Worm (Caenorhabditis elegans) whole organism, young adult: Measurements from ENCODE around the gene T09F5.1.

Experiments used
- B0019.2 ChIP-seq: fragments of 200-800 bp; sonication (Bioruptor generic); conservative IDR thresholded peaks from 2 replicates; pipeline ENCODE4 v1.3.6; 2022; ENCODE audit warnings: missing genetic modification reagents, missing genetic modification characterization, missing compliant biosample characterization
- B0261.1 ChIP-seq: sonication (generic microtip); optimal IDR thresholded peaks from 2 replicates; lab custom pipeline; 2016; ENCODE audit warnings: mild to moderate bottlenecking, missing genetic modification characterization, moderate library complexity, missing compliant biosample characterization
- B0336.3 ChIP-seq: fragments of 200-800 bp; sonication (Bioruptor generic); IDR thresholded peaks from 2 replicates; pipeline ENCODE4 v1.3.6; 2022; ENCODE audit warnings: missing genetic modification characterization, missing compliant biosample characterization
- C06A6.2 ChIP-seq: fragments of 200-800 bp; sonication (Bioruptor generic); conservative IDR thresholded peaks from 2 replicates; pipeline ENCODE4 v1.3.6; 2022; ENCODE audit warnings: missing genetic modification characterization, missing compliant biosample characterization
- C17E4.6 ChIP-seq: fragments of 200-800 bp; sonication (Bioruptor generic); IDR thresholded peaks from 2 replicates; pipeline ENCODE4 v1.3.6; 2022; ENCODE audit warnings: missing genetic modification reagents, missing genetic modification characterization, missing compliant biosample characterization
- F22D6.2 ChIP-seq: sonication (generic microtip); optimal IDR thresholded peaks from 2 replicates; lab custom pipeline; 2016; ENCODE audit warnings: mild to moderate bottlenecking, missing genetic modification characterization, missing compliant biosample characterization
- F23B12.7 ChIP-seq: sonication (generic microtip); optimal IDR thresholded peaks from 2 replicates; lab custom pipeline; 2017; ENCODE audit warnings: missing genetic modification characterization, mild to moderate bottlenecking, missing compliant biosample characterization, antibody characterized with exemption, moderate library complexity; ENCODE audit not compliant: insufficient read depth
- F33H1.4 ChIP-seq: fragments of 200-800 bp; sonication (Bioruptor generic); IDR thresholded peaks from 2 replicates; pipeline ENCODE4 v1.3.6; 2022; ENCODE audit warnings: missing genetic modification reagents, missing genetic modification characterization, missing compliant biosample characterization
- F52B5.7 ChIP-seq: sonication (generic microtip); optimal IDR thresholded peaks from 2 replicates; lab custom pipeline; 2016; ENCODE audit warnings: mild to moderate bottlenecking, missing genetic modification characterization, missing compliant biosample characterization
- F57A8.1 ChIP-seq: fragments of 200-800 bp; sonication (Bioruptor generic); optimal IDR thresholded peaks from 2 replicates; lab custom pipeline; 2018; ENCODE audit warnings: mild to moderate bottlenecking, missing genetic modification characterization, moderate library complexity, missing compliant biosample characterization
- F57C9.4 ChIP-seq: sonication (generic microtip); optimal IDR thresholded peaks from 2 replicates; lab custom pipeline; 2017; ENCODE audit warnings: mild to moderate bottlenecking, missing genetic modification characterization, missing compliant biosample characterization
- K12H6.12 ChIP-seq: fragments of 200-800 bp; sonication (Bioruptor generic); optimal IDR thresholded peaks from 2 replicates; lab custom pipeline; 2018; ENCODE audit warnings: mild to moderate bottlenecking, missing genetic modification characterization, missing compliant biosample characterization
- Y53G8AR.9 ChIP-seq: fragments of 200-800 bp; sonication (Bioruptor generic); conservative IDR thresholded peaks from 2 replicates; pipeline ENCODE4 v1.3.6; 2022; ENCODE audit warnings: missing genetic modification reagents, missing genetic modification characterization, missing compliant biosample characterization
- Y56A3A.18 ChIP-seq: fragments of 200-800 bp; sonication (Bioruptor generic); IDR thresholded peaks from 2 replicates; pipeline ENCODE4 v1.3.6; 2022; ENCODE audit warnings: missing genetic modification reagents, missing genetic modification characterization, missing compliant biosample characterization
- ZK185.1 ChIP-seq: sonication (generic microtip); optimal IDR thresholded peaks from 2 replicates; lab custom pipeline; 2016; ENCODE audit warnings: mild to moderate bottlenecking, missing genetic modification characterization, missing compliant biosample characterization; ENCODE audit not compliant: poor library complexity, severe bottlenecking
- akir-1 ChIP-seq: fragments of 200-800 bp; sonication (Bioruptor generic); optimal IDR thresholded peaks from 2 replicates; lab custom pipeline; 2018; ENCODE audit warnings: mild to moderate bottlenecking, missing genetic modification characterization, moderate library complexity, missing compliant biosample characterization
- attf-6 ChIP-seq: fragments of 200-800 bp; sonication (Bioruptor generic); IDR thresholded peaks from 2 replicates; pipeline ENCODE4 v1.3.6; 2022; ENCODE audit warnings: missing genetic modification reagents, missing genetic modification characterization, missing compliant biosample characterization
- bed-2 ChIP-seq: fragments of 200-800 bp; sonication (Bioruptor generic); IDR thresholded peaks from 2 replicates; pipeline ENCODE4 v1.3.6; 2022; ENCODE audit warnings: missing genetic modification reagents, missing genetic modification characterization, missing compliant biosample characterization
- ceh-58 ChIP-seq: fragments of 200-800 bp; sonication (Bioruptor generic); IDR thresholded peaks from 2 replicates; pipeline ENCODE4 v1.3.6; 2022; ENCODE audit warnings: missing genetic modification characterization, missing compliant biosample characterization
- ceh-79 ChIP-seq: sonication (generic microtip); optimal IDR thresholded peaks from 2 replicates; lab custom pipeline; 2017; ENCODE audit warnings: mild to moderate bottlenecking, missing genetic modification characterization, missing compliant biosample characterization
- chd-7 ChIP-seq: sonication (generic microtip); optimal IDR thresholded peaks from 2 replicates; lab custom pipeline; 2016; ENCODE audit warnings: mild to moderate bottlenecking, missing genetic modification characterization, moderate library complexity, missing compliant biosample characterization
- dpl-1 ChIP-seq: fragments of 150-350 bp; optimal IDR thresholded peaks from 2 replicates; lab custom pipeline; 2014; ENCODE audit warnings: missing biosample characterization, missing genetic modification reagents, missing genetic modification characterization
- efl-1 ChIP-seq: fragments of 150-350 bp; optimal IDR thresholded peaks from 2 replicates; lab custom pipeline; 2014; ENCODE audit warnings: missing biosample characterization, missing genetic modification reagents, missing genetic modification characterization
- egl-18 ChIP-seq: fragments of 200-800 bp; sonication (Bioruptor generic); IDR thresholded peaks from 2 replicates; pipeline ENCODE4 v1.3.6; 2022; ENCODE audit warnings: missing genetic modification reagents, missing genetic modification characterization, missing compliant biosample characterization
- gei-17 ChIP-seq: fragments of 200-800 bp; sonication (Bioruptor generic); optimal IDR thresholded peaks from 2 replicates; lab custom pipeline; 2018; ENCODE audit warnings: mild to moderate bottlenecking, missing genetic modification characterization, missing compliant biosample characterization
- him-1 ChIP-seq: sonication (generic microtip); optimal IDR thresholded peaks from 2 replicates; lab custom pipeline; 2016; ENCODE audit warnings: missing genotype, missing genetic modification reagents, missing genetic modification characterization, missing compliant biosample characterization
- hlh-12 ChIP-seq: sonication (generic microtip); optimal IDR thresholded peaks from 2 replicates; lab custom pipeline; 2016; ENCODE audit warnings: missing genetic modification characterization, missing compliant biosample characterization
- hmg-1.2 ChIP-seq: fragments of 200-800 bp; sonication (Bioruptor generic); IDR thresholded peaks from 2 replicates; pipeline ENCODE4 v1.3.6; 2022; ENCODE audit warnings: missing genetic modification reagents, missing genetic modification characterization, missing compliant biosample characterization
- lag-1 ChIP-seq: fragments of 200-800 bp; sonication (Bioruptor generic); IDR thresholded peaks from 2 replicates; pipeline ENCODE4 v1.3.6; 2022; ENCODE audit warnings: missing genetic modification reagents, missing genetic modification characterization, missing compliant biosample characterization
- lin-54 ChIP-seq: fragments of 200-800 bp; sonication (Bioruptor generic); optimal IDR thresholded peaks from 2 replicates; lab custom pipeline; 2018; ENCODE audit warnings: mild to moderate bottlenecking, missing genetic modification characterization, missing compliant biosample characterization
- lsy-27 ChIP-seq: sonication (generic microtip); optimal IDR thresholded peaks from 2 replicates; lab custom pipeline; 2017; ENCODE audit warnings: missing genetic modification characterization, mild to moderate bottlenecking, missing compliant biosample characterization, antibody characterized with exemption, missing genotype, borderline replicate concordance; ENCODE audit not compliant: insufficient read depth
- madf-8 ChIP-seq: fragments of 200-800 bp; sonication (Bioruptor generic); conservative IDR thresholded peaks from 2 replicates; pipeline ENCODE4 v1.3.6; 2022; ENCODE audit warnings: missing genetic modification reagents, missing genetic modification characterization, missing compliant biosample characterization
- mxl-1 ChIP-seq: sonication (generic microtip); optimal IDR thresholded peaks from 2 replicates; lab custom pipeline; 2016; ENCODE audit warnings: missing genetic modification characterization, missing compliant biosample characterization
- nhr-120 ChIP-seq: fragments of 200-800 bp; sonication (Bioruptor generic); IDR thresholded peaks from 2 replicates; pipeline ENCODE4 v1.3.6; 2022; ENCODE audit warnings: missing genetic modification characterization, missing compliant biosample characterization
- nhr-179 ChIP-seq: sonication (generic microtip); optimal IDR thresholded peaks from 2 replicates; lab custom pipeline; 2016; ENCODE audit warnings: mild to moderate bottlenecking, missing genetic modification characterization, missing compliant biosample characterization
- nhr-80 ChIP-seq: sonication (generic microtip); optimal IDR thresholded peaks from 2 replicates; lab custom pipeline; 2016; ENCODE audit warnings: missing genetic modification characterization, missing compliant biosample characterization
- nhr-90 ChIP-seq: sonication (generic microtip); optimal IDR thresholded peaks from 2 replicates; lab custom pipeline; 2016; ENCODE audit warnings: missing genotype, mild to moderate bottlenecking, missing genetic modification characterization, missing compliant biosample characterization
- rcor-1 ChIP-seq: fragments of 200-800 bp; sonication (Bioruptor generic); IDR thresholded peaks from 2 replicates; pipeline ENCODE4 v1.3.6; 2022; ENCODE audit warnings: missing genetic modification reagents, missing genetic modification characterization, missing compliant biosample characterization
- rec-8 ChIP-seq, 2 experiments: sonication (generic microtip); optimal IDR thresholded peaks; 2 replicates each; lab custom pipeline; 2016; ENCODE audit warnings: mild to moderate bottlenecking in 2 of 2, missing genetic modification characterization in 2 of 2, missing genetic modification reagents in 2 of 2, missing genotype in 2 of 2, missing biosample characterization in 1 of 2, missing compliant biosample characterization in 1 of 2, moderate library complexity in 1 of 2
- unc-130 ChIP-seq: sonication (generic microtip); optimal IDR thresholded peaks from 2 replicates; lab custom pipeline; 2016; ENCODE audit warnings: missing genetic modification reagents, missing genetic modification characterization, missing compliant biosample characterization
- unc-62 ChIP-seq: fragments of 150-350 bp; optimal IDR thresholded peaks from 2 replicates; lab custom pipeline; 2014; ENCODE audit warnings: missing biosample characterization, missing genetic modification reagents, missing genetic modification characterization
- zfh-2 ChIP-seq: fragments of 200-800 bp; sonication (Bioruptor generic); conservative IDR thresholded peaks from 2 replicates; pipeline ENCODE4 v1.3.6; 2022; ENCODE audit warnings: missing genetic modification reagents, missing genetic modification characterization, missing compliant biosample characterization
- ztf-18 ChIP-seq: sonication (generic microtip); optimal IDR thresholded peaks from 2 replicates; lab custom pipeline; 2016; ENCODE audit warnings: missing genotype, mild to moderate bottlenecking, missing genetic modification characterization, missing compliant biosample characterization
- ztf-22 ChIP-seq: fragments of 200-800 bp; sonication (Bioruptor generic); optimal IDR thresholded peaks from 2 replicates; lab custom pipeline; 2018; ENCODE audit warnings: mild to moderate bottlenecking, missing genetic modification characterization, moderate library complexity, missing compliant biosample characterization
- ztf-28 ChIP-seq: fragments of 200-800 bp; sonication (Bioruptor generic); IDR thresholded peaks from 2 replicates; pipeline ENCODE4 v1.3.6; 2022; ENCODE audit warnings: missing genetic modification reagents, missing genetic modification characterization, missing compliant biosample characterization
- ztf-3 ChIP-seq: fragments of 200-800 bp; sonication (Bioruptor generic); optimal IDR thresholded peaks from 2 replicates; lab custom pipeline; 2018; ENCODE audit warnings: mild to moderate bottlenecking, missing genetic modification characterization, missing compliant biosample characterization

The T09F5.1 gene

DNA sequence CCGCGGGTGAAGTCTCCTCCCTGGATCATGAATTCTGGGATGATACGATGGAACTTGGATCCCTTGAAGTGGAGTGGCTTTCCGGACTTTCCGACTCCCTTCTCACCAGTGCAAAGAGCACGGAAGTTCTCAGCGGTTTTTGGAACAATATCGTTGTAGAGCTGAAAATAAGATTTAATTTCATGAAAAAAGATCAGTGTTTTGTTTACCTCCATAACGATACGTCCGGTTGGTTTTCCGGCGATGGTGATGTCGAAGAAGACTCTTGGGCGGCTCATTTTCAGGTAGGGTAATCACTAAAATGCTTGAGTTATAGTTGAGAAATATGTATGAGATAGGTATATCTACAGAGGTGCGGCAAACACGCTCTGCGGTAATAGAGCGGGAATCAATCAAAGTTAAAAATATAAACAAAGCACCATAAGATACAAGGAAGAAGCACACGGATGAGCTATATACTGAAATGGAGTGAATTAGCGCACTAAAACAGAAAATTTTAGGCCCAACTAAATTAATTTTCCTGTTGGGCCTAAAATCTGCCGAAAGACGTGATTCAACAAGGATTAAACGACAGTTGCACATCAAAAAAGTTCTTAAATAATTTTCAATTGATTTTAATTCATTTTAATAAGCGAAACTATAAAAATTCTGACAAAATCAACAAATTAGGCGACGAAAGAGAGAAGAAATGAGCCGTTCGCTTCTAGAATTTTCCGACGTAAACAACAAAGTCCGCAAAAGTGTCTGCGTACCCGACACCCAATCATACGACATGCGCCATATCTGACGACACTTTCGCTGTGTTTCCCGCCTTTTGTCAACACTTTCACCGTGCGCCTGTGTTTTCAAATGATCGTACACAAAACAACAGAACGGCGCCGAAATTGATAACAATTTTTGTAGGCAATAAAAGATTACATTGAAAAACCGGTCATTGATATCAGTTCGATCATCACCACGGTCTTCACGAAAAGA lies 38.5 kb downstream of the T09F5.1 start, which contains the start of the genes cyn-7 and bath-36 (continued):
- TF ChIP-seq rcor-1 (peak; percentile 58), attf-6 (GFP tag; lab: Robert Waterston, UW) (no peak), ztf-28 (no peak), ceh-79 (no peak), rec-8 (tag; optimal IDR thresholded peaks at IDR 0.05; lab: Kevin White, UChicago) (no peak), akir-1 (GFP tag; lab: Kevin White, UChicago) (no peak), him-1 (tag; lab: Kevin White, UChicago) (no peak), K12H6.12 (tag; lab: Kevin White, UChicago) (peak; percentile 1), F52B5.7 (no peak), egl-18 (GFP tag; lab: Robert Waterston, UW) (no peak), ceh-58 (GFP tag; lab: Robert Waterston, UW) (no peak), F22D6.2 (tag; lab: Kevin White, UChicago) (no peak), ztf-22 (GFP tag; lab: Kevin White, UChicago) (peak; percentile 9), Y53G8AR.9 (GFP tag; lab: Robert Waterston, UW) (0 out of 2 replicates have a peak, but pooled peaks have one; percentile 7), bed-2 (GFP tag; lab: Robert Waterston, UW) (no peak), B0336.3 (GFP tag; lab: Robert Waterston, UW) (peak; percentile 55; the same call in 1 of the 2 replicates), F57A8.1 (GFP tag; lab: Kevin White, UChicago) (no peak), lsy-27 (tag; lab: Kevin White, UChicago) (no peak), unc-130 (GFP tag; lab: Kevin White, UChicago) (no peak), B0261.1 (tag; lab: Kevin White, UChicago) (peak; percentile 7), nhr-90 (tag; lab: Kevin White, UChicago) (no peak), mxl-1 (tag; lab: Kevin White, UChicago) (no peak), F23B12.7 (peak; percentile 67), ztf-3 (no peak), hlh-12 (tag; lab: Kevin White, UChicago) (no peak), gei-17 (GFP tag; lab: Kevin White, UChicago) (peak; percentile 59), nhr-120 (GFP tag; lab: Robert Waterston, UW) (no peak), unc-62 (no peak), zfh-2 (no peak), C06A6.2 (0 out of 2 replicates have a peak, but pooled peaks have one; percentile 31), Y56A3A.18 (GFP tag; lab: Robert Waterston, UW) (no peak), hmg-1.2 (GFP tag; lab: Robert Waterston, UW) (peak; percentile 33), nhr-80 (tag; lab: Kevin White, UChicago) (peak; percentile 80), ZK185.1 (peak; percentile 72), B0019.2 (GFP tag; lab: Robert Waterston, UW) (0 out of 2 replicates have a peak, but pooled peaks have one; percentile 25)

DNA sequence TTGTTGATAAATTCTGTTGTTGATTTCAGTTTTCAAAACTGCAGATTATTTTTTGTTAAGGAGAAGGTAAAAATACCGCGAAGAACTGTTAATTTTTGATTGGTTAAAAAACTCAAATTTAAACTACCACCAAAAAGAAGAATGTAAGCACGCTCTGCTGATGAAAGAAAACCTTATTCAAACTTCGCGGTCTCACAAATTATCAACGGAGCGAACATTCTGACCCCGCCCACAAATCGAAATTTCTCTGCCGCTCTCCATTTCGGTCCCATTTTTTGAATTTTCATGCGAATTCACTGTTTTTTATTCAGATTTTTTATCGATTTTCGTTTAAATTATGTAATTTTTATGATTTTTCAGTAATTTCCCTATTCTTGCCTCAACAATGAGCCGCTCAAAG lies 40.7 kb downstream of the T09F5.1 start, which contains the start of gene cyn-3:
TSS of gene cyn-3 (plus strand) at position 361 of the 400 bp plus-strand sequence.
- TF ChIP-seq C17E4.6: no peak
- peak; percentile 47 for TF ChIP-seq F33H1.4 (GFP tag; lab: Robert Waterston, UW)
- peak; percentile 90 for TF ChIP-seq efl-1 (GFP tag; lab: Kevin White, UChicago)
- peak; percentile 89 for TF ChIP-seq dpl-1 (GFP tag; lab: Kevin White, UChicago)
- peak; percentile 65; the same call in 1 of the 2 replicates for TF ChIP-seq rcor-1
- TF ChIP-seq nhr-179 (tag; lab: Kevin White, UChicago): no peak
- peak; percentile 74 for TF ChIP-seq ZK185.1
- TF ChIP-seq K12H6.12 (tag; lab: Kevin White, UChicago): peak; percentile 45
- no peak for TF ChIP-seq lag-1 (GFP tag; lab: Robert Waterston, UW)
- no peak for TF ChIP-seq nhr-80 (tag; lab: Kevin White, UChicago)
- TF ChIP-seq gei-17 (GFP tag; lab: Kevin White, UChicago): no peak
- TF ChIP-seq lin-54 (GFP tag; lab: Kevin White, UChicago): peak; percentile 99
- TF ChIP-seq madf-8 (GFP tag; lab: Robert Waterston, UW): peak; percentile 54
- peak; percentile 14 for TF ChIP-seq ztf-18 (tag; lab: Kevin White, UChicago)
- peak; percentile 59; the same call in 1 of the 2 replicates for TF ChIP-seq Y53G8AR.9 (GFP tag; lab: Robert Waterston, UW)
- no peak for TF ChIP-seq F57C9.4 (tag; lab: Kevin White, UChicago)
- TF ChIP-seq chd-7 (tag; lab: Kevin White, UChicago): no peak
